Fruit fly (Drosophila melanogaster) whole organism, embryonic: Measurements from ENCODE around the gene CG9799.

Experiments used
- Blimp-1 ChIP-seq: fragments of 200-800 bp; sonication (Bioruptor generic); optimal IDR thresholded peaks from 3 replicates; lab custom pipeline; 2018; ENCODE audit warnings: missing biosample characterization, missing genetic modification characterization, mild to moderate bottlenecking, moderate library complexity, missing genetic modification reagents
- CG10209 ChIP-seq: fragments of 200-800 bp; sonication (Bioruptor generic); optimal IDR thresholded peaks from 3 replicates; lab custom pipeline; 2017; ENCODE audit warnings: missing biosample characterization, mild to moderate bottlenecking, missing genetic modification characterization, missing genetic modification reagents
- CG10321 ChIP-seq: fragments of 200-800 bp; sonication (Bioruptor generic); IDR thresholded peaks from 2 replicates; pipeline ENCODE4 v1.3.6; 2022; ENCODE audit warnings: missing biosample characterization, missing genetic modification characterization
- CG10565 ChIP-seq: fragments of 200-800 bp; sonication (Bioruptor generic); optimal IDR thresholded peaks from 3 replicates; lab custom pipeline; 2016; ENCODE audit warnings: missing biosample characterization, mild to moderate bottlenecking, missing genetic modification characterization
- CG12299 ChIP-seq: fragments of 200-800 bp; sonication (Bioruptor generic); optimal IDR thresholded peaks from 2 replicates; lab custom pipeline; 2018; ENCODE audit warnings: missing biosample characterization, mild to moderate bottlenecking, missing genetic modification characterization
- CG12769 ChIP-seq: fragments of 200-800 bp; sonication (Bioruptor generic); optimal IDR thresholded peaks from 2 replicates; lab custom pipeline; 2019; ENCODE audit warnings: missing biosample characterization, mild to moderate bottlenecking, missing genetic modification characterization, moderate library complexity
- CG15011 ChIP-seq: fragments of 200-800 bp; sonication (Bioruptor generic); optimal IDR thresholded peaks from 3 replicates; lab custom pipeline; 2018; ENCODE audit warnings: missing biosample characterization, mild to moderate bottlenecking, missing genetic modification characterization
- CG1647 ChIP-seq: fragments of 200-800 bp; sonication (Bioruptor generic); optimal IDR thresholded peaks from 3 replicates; lab custom pipeline; 2016; ENCODE audit warnings: missing biosample characterization, missing genetic modification characterization
- CG16863 ChIP-seq: fragments of 200-800 bp; sonication (Bioruptor generic); optimal IDR thresholded peaks from 3 replicates; lab custom pipeline; 2016; ENCODE audit warnings: missing biosample characterization, missing genetic modification characterization
- CG17385 ChIP-seq: fragments of 200-800 bp; sonication (Bioruptor generic); optimal IDR thresholded peaks from 3 replicates; lab custom pipeline; 2018; ENCODE audit warnings: missing biosample characterization, mild to moderate bottlenecking, missing genetic modification characterization
- CG1832 ChIP-seq: fragments of 200-800 bp; sonication (Bioruptor generic); optimal IDR thresholded peaks from 2 replicates; lab custom pipeline; 2017; ENCODE audit warnings: missing biosample characterization, mild to moderate bottlenecking, missing genetic modification characterization, inconsistent platforms
- CG30020 ChIP-seq: fragments of 200-800 bp; optimal IDR thresholded peaks from 2 replicates; lab custom pipeline; 2019; ENCODE audit warnings: missing biosample characterization, mild to moderate bottlenecking, missing genetic modification characterization, moderate library complexity
- CG31388 ChIP-seq: fragments of 200-800 bp; sonication (Bioruptor generic); optimal IDR thresholded peaks from 2 replicates; lab custom pipeline; 2016; ENCODE audit warnings: missing biosample characterization, missing genetic modification characterization
- CG3407 ChIP-seq: fragments of 200-800 bp; sonication (Bioruptor generic); optimal IDR thresholded peaks from 2 replicates; lab custom pipeline; 2018; ENCODE audit warnings: missing biosample characterization, mild to moderate bottlenecking, missing genetic modification characterization
- CG4328 ChIP-seq: fragments of 200-800 bp; sonication (Bioruptor generic); optimal IDR thresholded peaks from 3 replicates; lab custom pipeline; 2017; ENCODE audit warnings: missing biosample characterization, missing genetic modification reagents, missing genetic modification characterization
- CG9215 ChIP-seq: fragments of 200-800 bp; sonication (Bioruptor generic); IDR thresholded peaks from 2 replicates; pipeline ENCODE4 v1.3.6; 2022; ENCODE audit warnings: missing biosample characterization, missing genetic modification characterization
- CG9817 ChIP-seq: fragments of 200-800 bp; sonication (Bioruptor generic); optimal IDR thresholded peaks from 2 replicates; lab custom pipeline; 2018; ENCODE audit warnings: missing biosample characterization, mild to moderate bottlenecking, missing genetic modification characterization, moderate library complexity
- CG9876 ChIP-seq: fragments of 200-800 bp; sonication (Bioruptor generic); optimal IDR thresholded peaks from 2 replicates; lab custom pipeline; 2016; ENCODE audit warnings: missing biosample characterization, missing genetic modification characterization
- Eip74EF ChIP-seq, 2 experiments: fragments of 200-800 bp in 1 of 2; fragments of >200 bp in 1 of 2; sonication (Bioruptor generic) in 1 of 2; optimal IDR thresholded peaks; 2 replicates each; lab custom pipeline; 2017 to 2019; ENCODE audit warnings: missing biosample characterization in 2 of 2, missing genetic modification characterization in 2 of 2, mild to moderate bottlenecking in 1 of 2, moderate library complexity in 1 of 2
- Fer2 ChIP-seq: fragments of 200-800 bp; sonication (Bioruptor generic); optimal IDR thresholded peaks from 2 replicates; lab custom pipeline; 2018; ENCODE audit warnings: missing biosample characterization, mild to moderate bottlenecking, missing genetic modification characterization, moderate library complexity
- Gsc ChIP-seq: fragments of 200-800 bp; sonication (Bioruptor generic); IDR thresholded peaks from 2 replicates; pipeline ENCODE4 v1.3.6; 2022; ENCODE audit warnings: missing biosample characterization, missing genetic modification characterization
- Gug ChIP-seq: fragments of 200-800 bp; sonication (Bioruptor generic); IDR thresholded peaks from 4 replicates; pipeline ENCODE4 v1.3.6; 2022; ENCODE audit warnings: missing biosample characterization, missing genetic modification characterization
- MESR4 ChIP-seq: fragments of 200-800 bp; sonication (Bioruptor generic); optimal IDR thresholded peaks from 2 replicates; lab custom pipeline; 2018; ENCODE audit warnings: missing biosample characterization, mild to moderate bottlenecking, missing genetic modification characterization, moderate library complexity
- NK7.1 ChIP-seq: fragments of 200-800 bp; sonication (Bioruptor generic); optimal IDR thresholded peaks from 3 replicates; lab custom pipeline; 2016; ENCODE audit warnings: missing biosample characterization, missing genetic modification characterization
- Neu2 ChIP-seq: fragments of 200-800 bp; sonication (Bioruptor generic); optimal IDR thresholded peaks from 3 replicates; lab custom pipeline; 2016; ENCODE audit warnings: missing biosample characterization, missing genetic modification characterization, borderline replicate concordance
- Poxn ChIP-seq: fragments of 200-800 bp; sonication (Bioruptor generic); IDR thresholded peaks from 2 replicates; pipeline ENCODE4 v1.3.6; 2022; ENCODE audit warnings: missing biosample characterization, missing genetic modification characterization
- Sin3A ChIP-seq: fragments of >200 bp; optimal IDR thresholded peaks from 2 replicates; lab custom pipeline; 2018
- Sry-β ChIP-seq: fragments of 200-800 bp; sonication (Bioruptor generic); optimal IDR thresholded peaks from 2 replicates; lab custom pipeline; 2018; ENCODE audit warnings: missing biosample characterization, mild to moderate bottlenecking, missing genetic modification characterization, moderate library complexity
- aop ChIP-seq: fragments of 200-800 bp; sonication (Bioruptor generic); IDR thresholded peaks from 2 replicates; pipeline ENCODE4 v1.3.6; 2022; ENCODE audit warnings: missing biosample characterization, missing genetic modification characterization
- ase ChIP-seq: fragments of 200-800 bp; sonication (Bioruptor generic); IDR thresholded peaks from 3 replicates; pipeline ENCODE4 v1.3.6; 2022; ENCODE audit warnings: missing biosample characterization, missing genetic modification characterization
- bigmax ChIP-seq: fragments of 200-800 bp; sonication (Bioruptor generic); optimal IDR thresholded peaks from 2 replicates; lab custom pipeline; 2018; ENCODE audit warnings: missing biosample characterization, mild to moderate bottlenecking, missing genetic modification characterization
- cad ChIP-seq: fragments of >200 bp; optimal IDR thresholded peaks from 2 replicates; lab custom pipeline; 2017; ENCODE audit warnings: missing biosample characterization, missing genetic modification characterization
- crc ChIP-seq: fragments of 200-800 bp; sonication (Bioruptor generic); optimal IDR thresholded peaks from 2 replicates; lab custom pipeline; 2016; ENCODE audit warnings: missing biosample characterization, missing genetic modification characterization
- cwo ChIP-seq: fragments of 200-800 bp; sonication (Bioruptor generic); optimal IDR thresholded peaks from 3 replicates; lab custom pipeline; 2017; ENCODE audit warnings: missing biosample characterization, missing genetic modification characterization, mild to moderate bottlenecking, moderate library complexity, missing genetic modification reagents
- dmrt11E ChIP-seq: fragments of 200-800 bp; sonication (Bioruptor generic); optimal IDR thresholded peaks from 3 replicates; lab custom pipeline; 2018; ENCODE audit warnings: missing biosample characterization, mild to moderate bottlenecking, missing genetic modification characterization, moderate library complexity
- en ChIP-seq: fragments of 200-800 bp; sonication (Bioruptor generic); optimal IDR thresholded peaks from 2 replicates; lab custom pipeline; 2016; ENCODE audit warnings: missing biosample characterization, missing genetic modification characterization
- ewg ChIP-seq: fragments of 200-800 bp; sonication (Bioruptor generic); optimal IDR thresholded peaks from 3 replicates; lab custom pipeline; 2017; ENCODE audit warnings: mild to moderate bottlenecking, missing biosample characterization, missing genetic modification reagents, missing genetic modification characterization
- hbn ChIP-seq: fragments of 200-800 bp; sonication (Bioruptor generic); IDR thresholded peaks from 2 replicates; pipeline ENCODE4 v1.3.6; 2022; ENCODE audit warnings: missing biosample characterization, missing genetic modification characterization; ENCODE audit not compliant: partially characterized antibody
- jing ChIP-seq: fragments of 200-800 bp; sonication (Bioruptor generic); optimal IDR thresholded peaks from 2 replicates; lab custom pipeline; 2018; ENCODE audit warnings: missing biosample characterization, mild to moderate bottlenecking, missing genetic modification characterization
- kni ChIP-seq: fragments of 200-800 bp; sonication (Bioruptor generic); optimal IDR thresholded peaks from 3 replicates; lab custom pipeline; 2017; ENCODE audit warnings: mild to moderate bottlenecking, missing biosample characterization, missing genetic modification reagents, missing genetic modification characterization
- nau ChIP-seq: fragments of 200-800 bp; sonication (Bioruptor generic); optimal IDR thresholded peaks from 3 replicates; lab custom pipeline; 2017; ENCODE audit warnings: missing biosample characterization, mild to moderate bottlenecking, missing genetic modification characterization, missing genetic modification reagents
- psq ChIP-seq: fragments of 200-800 bp; sonication (Bioruptor generic); optimal IDR thresholded peaks from 2 replicates; lab custom pipeline; 2017; ENCODE audit warnings: missing biosample characterization, missing genetic modification characterization
- repo ChIP-seq: fragments of 200-800 bp; sonication (Bioruptor generic); optimal IDR thresholded peaks from 2 replicates; lab custom pipeline; 2016; ENCODE audit warnings: missing biosample characterization, missing genetic modification characterization
- row ChIP-seq: fragments of 200-800 bp; sonication (Bioruptor generic); IDR thresholded peaks from 3 replicates; pipeline ENCODE4 v1.3.6; 2022; ENCODE audit warnings: missing biosample characterization, missing genetic modification characterization
- sens ChIP-seq: fragments of 200-800 bp; sonication (Bioruptor generic); peaks from one replicate; lab custom pipeline; 2016; ENCODE audit warnings: missing biosample characterization, missing genetic modification characterization
- shn ChIP-seq: fragments of 200-800 bp; sonication (Bioruptor generic); optimal IDR thresholded peaks from 3 replicates; lab custom pipeline; 2016; ENCODE audit warnings: missing biosample characterization, missing genetic modification characterization
- sima ChIP-seq: fragments of 200-800 bp; sonication (Bioruptor generic); optimal IDR thresholded peaks from 2 replicates; lab custom pipeline; 2016; ENCODE audit warnings: missing biosample characterization, missing genetic modification characterization
- so ChIP-seq: fragments of 200-800 bp; sonication (Bioruptor generic); IDR thresholded peaks from 3 replicates; pipeline ENCODE4 v1.3.6; 2022; ENCODE audit warnings: missing biosample characterization, missing genetic modification characterization
- sr ChIP-seq: fragments of 200-800 bp; sonication (Bioruptor generic); IDR thresholded peaks from 3 replicates; pipeline ENCODE4 v1.3.6; 2022; ENCODE audit warnings: missing biosample characterization, missing genetic modification characterization
- stc ChIP-seq: fragments of 200-800 bp; sonication (Bioruptor generic); IDR thresholded peaks from 2 replicates; pipeline ENCODE4 v1.3.6; 2022; ENCODE audit warnings: missing biosample characterization, missing genetic modification characterization
- trh ChIP-seq: fragments of 200-800 bp; sonication (Bioruptor generic); optimal IDR thresholded peaks from 2 replicates; lab custom pipeline; 2016; ENCODE audit warnings: missing biosample characterization, missing genetic modification characterization
- wor ChIP-seq: fragments of 200-800 bp; sonication (Bioruptor generic); IDR thresholded peaks from 2 replicates; pipeline ENCODE4 v1.3.6; 2022; ENCODE audit warnings: missing biosample characterization, missing genetic modification characterization

CG9799 gene

dm6 chr3R:13403032-13403459, 14.5 kb upstream of the CG9799 start, which contains the start of gene Dpm3 (continued):
- TF ChIP-seq Gsc (no peak), MESR4 (GFP tag; lab: Kevin White, UChicago) (peak; percentile 27), cad (GFP tag; lab: Kevin White, UChicago) (no peak), CG3407 (no peak), Blimp-1 (GFP tag; lab: Kevin White, UChicago) (peak; percentile 18), jing (no peak), CG31388 (GFP tag; lab: Kevin White, UChicago) (no peak), CG30020 (tag; lab: Kevin White, UChicago) (peak; percentile 33), Sin3A (lab: Kevin White, UChicago) (peak; percentile 88), CG12769 (tag; lab: Kevin White, UChicago) (peak; percentile 71), CG9876 (peak; percentile 57), Sry-β (GFP tag; lab: Kevin White, UChicago) (peak; percentile 31), CG1832 (GFP tag; lab: Kevin White, UChicago) (no peak), so (GFP tag; lab: Robert Waterston, UW) (0 out of 3 replicates have a peak, but pooled peaks have one; percentile 22), CG17385 (GFP tag; lab: Kevin White, UChicago) (no peak), row (GFP tag; lab: Robert Waterston, UW) (peak; percentile 60), cwo (GFP tag; lab: Kevin White, UChicago) (no peak), CG12299 (tag; lab: Kevin White, UChicago) (peak; percentile 5), bigmax (GFP tag; lab: Kevin White, UChicago) (no peak), dmrt11E (no peak), CG10321 (GFP tag; lab: Robert Waterston, UW) (no peak), psq (GFP tag; lab: Kevin White, UChicago) (no peak), ase (no peak), NK7.1 (GFP tag; lab: Kevin White, UChicago) (no peak), ewg (GFP tag; lab: Kevin White, UChicago) (no peak), CG1647 (GFP tag; lab: Kevin White, UChicago) (no peak), hbn (peak; percentile 94), aop (GFP tag; lab: Robert Waterston, UW) (no peak), kni (GFP tag; lab: Kevin White, UChicago) (no peak), sima (no peak), CG16863 (GFP tag; lab: Kevin White, UChicago) (no peak), trh (no peak), crc (no peak), CG9817 (peak; percentile 40), nau (GFP tag; lab: Kevin White, UChicago) (no peak), shn (GFP tag; lab: Kevin White, UChicago) (peak; percentile 70), CG4328 (GFP tag; lab: Kevin White, UChicago) (no peak), wor (GFP tag; lab: Robert Waterston, UW) (no peak), CG10209 (GFP tag; lab: Kevin White, UChicago) (no peak), Poxn (no peak), repo (peak; percentile 19), sr (no peak), Fer2 (no peak), CG10565 (GFP tag; lab: Kevin White, UChicago) (no peak), Gug (GFP tag; lab: Robert Waterston, UW) (no peak), CG15011 (no peak), en (GFP tag; lab: Kevin White, UChicago) (no peak), stc (GFP tag; lab: Robert Waterston, UW) (no peak), sens (peak; percentile 86), CG9215 (GFP tag; lab: Robert Waterston, UW) (no peak; the same call in 1 of the 2 replicates), Eip74EF (GFP tag; optimal IDR thresholded peaks at IDR 0.05; lab: Kevin White, UChicago) (no peak), Neu2 (no peak)
